Fruit fly (Drosophila melanogaster): ENCODE results near the gene Trpgamma.

Gene Trpgamma

DNA sequence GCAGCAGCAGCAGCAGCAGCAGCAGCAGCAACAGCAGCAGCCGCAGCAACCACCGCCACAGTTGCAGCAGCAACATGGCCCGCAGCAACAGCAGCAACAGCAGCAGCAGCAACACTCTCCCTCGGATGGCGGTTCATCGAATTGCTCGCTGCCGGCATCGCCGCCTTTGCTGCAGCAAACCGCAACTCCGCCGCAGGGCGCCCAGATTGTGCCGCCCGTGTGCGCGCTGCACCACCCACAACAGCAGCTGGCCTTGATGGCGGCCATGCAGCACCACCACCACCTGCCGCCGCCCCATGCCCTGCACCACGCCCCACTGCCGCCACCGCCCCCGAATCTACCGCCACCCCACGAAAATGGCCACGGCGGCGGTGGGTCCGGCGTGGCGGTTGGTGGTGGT is 54.3 kb downstream of the Trpgamma start:
- TF ChIP-seq svp (GFP tag): no peak
- TF ChIP-seq Smox (GFP tag; optimal IDR thresholded peaks at IDR 0.05): no peak
- TF ChIP-seq CG11902 (GFP tag; optimal IDR thresholded peaks at IDR 0.05): no peak
- no peak for TF ChIP-seq CG11294 (GFP tag; IDR thresholded peaks at IDR 0.05)
- no peak for TF ChIP-seq achi (GFP tag; optimal IDR thresholded peaks at IDR 0.05)
- no peak for TF ChIP-seq CG34406 (GFP tag; optimal IDR thresholded peaks at IDR 0.05)
- TF ChIP-seq Eip93F (GFP tag; optimal IDR thresholded peaks at IDR 0.05): no peak
- no peak for TF ChIP-seq Sox15 (GFP tag; optimal IDR thresholded peaks at IDR 0.05)
- no peak for TF ChIP-seq dsx (GFP tag; optimal IDR thresholded peaks at IDR 0.05; ENCODE audit: poor library complexity, severe bottlenecking)

DNA sequence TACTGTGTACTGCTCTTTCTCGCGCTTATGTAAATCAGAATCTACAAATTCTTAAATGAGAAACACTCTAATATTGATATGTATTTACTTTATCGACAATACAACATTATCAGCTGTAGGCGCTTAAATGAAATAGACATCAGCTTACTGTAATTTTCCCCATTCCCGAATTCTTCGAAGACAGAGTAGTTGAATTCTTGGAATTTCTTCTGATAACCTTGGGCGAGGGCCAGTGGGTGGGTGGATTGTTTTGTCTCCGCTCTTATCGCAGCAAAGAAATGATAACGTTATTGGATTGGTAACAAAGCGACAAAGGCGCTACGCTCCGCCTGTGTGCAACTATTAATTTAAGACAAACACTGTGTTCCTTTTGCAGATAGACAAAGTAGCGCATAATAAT is 55.0 kb downstream of the Trpgamma start:
- TF ChIP-seq Gug (GFP tag; IDR thresholded peaks at IDR 0.05) (no peak), Lpt (GFP tag; optimal IDR thresholded peaks at IDR 0.05) (no peak), fd85E (GFP tag; optimal IDR thresholded peaks at IDR 0.05) (no peak), CG8319 (GFP tag; optimal IDR thresholded peaks at IDR 0.05) (no peak), OdsH (GFP tag; optimal IDR thresholded peaks at IDR 0.05) (no peak), Eip93F (GFP tag; optimal IDR thresholded peaks at IDR 0.05) (no peak), eg (GFP tag; IDR thresholded peaks at IDR 0.05) (no peak), Ets21C (GFP tag; optimal IDR thresholded peaks at IDR 0.05) (no peak), svp (GFP tag) (no peak), cyc (GFP tag; optimal IDR thresholded peaks at IDR 0.05) (no peak), CG7368 (GFP tag; optimal IDR thresholded peaks at IDR 0.05) (no peak), CG34406 (GFP tag; optimal IDR thresholded peaks at IDR 0.05) (no peak), pdm3 (GFP tag; optimal IDR thresholded peaks at IDR 0.05) (no peak), Sox14 (GFP tag; optimal IDR thresholded peaks at IDR 0.05) (no peak), Eip78C (GFP tag) (no peak), CG11294 (GFP tag; IDR thresholded peaks at IDR 0.05) (no peak), CG8119 (GFP tag; IDR thresholded peaks at IDR 0.05) (no peak), topi (GFP tag; optimal IDR thresholded peaks at IDR 0.05) (no peak), fkh (GFP tag; optimal IDR thresholded peaks at IDR 0.05) (no peak)

DNA sequence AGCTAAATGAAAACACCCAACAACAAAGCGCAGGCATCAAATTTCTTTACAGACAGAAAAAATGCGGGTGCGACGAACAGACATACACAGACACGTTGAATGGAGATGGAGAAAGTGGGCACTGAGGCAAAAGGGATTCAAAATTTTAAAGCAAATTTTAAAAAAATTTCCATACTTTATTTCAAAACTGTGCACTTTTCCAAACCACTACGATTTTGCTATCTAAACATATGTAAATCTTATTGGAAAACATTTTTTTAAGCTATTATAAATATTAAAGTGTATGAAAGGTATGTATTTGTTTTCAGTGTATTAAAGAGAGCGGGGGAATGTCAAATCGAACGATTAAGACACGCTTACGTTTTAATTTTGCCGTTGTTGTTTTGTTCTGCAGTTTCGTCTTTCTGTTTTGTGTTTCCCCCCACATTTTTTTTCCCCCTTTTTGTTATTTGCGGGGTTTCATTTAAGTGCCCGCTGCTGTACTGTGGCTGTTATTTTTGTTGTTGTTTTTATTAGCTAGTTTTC is 56.1 kb downstream of the Trpgamma start:
- TF ChIP-seq CG11902 (GFP tag; optimal IDR thresholded peaks at IDR 0.05): peak; percentile 86
- TF ChIP-seq fd85E (GFP tag; optimal IDR thresholded peaks at IDR 0.05): peak; percentile 35
- TF ChIP-seq Eip75B (GFP tag; optimal IDR thresholded peaks at IDR 0.05): peak; percentile 72
- TF ChIP-seq CG31627 (GFP tag; optimal IDR thresholded peaks at IDR 0.05): peak; percentile 75
- TF ChIP-seq Sox102F (GFP tag; optimal IDR thresholded peaks at IDR 0.05): peak; percentile 79
- peak; percentile 65 for TF ChIP-seq Gug (GFP tag; IDR thresholded peaks at IDR 0.05)
- peak; percentile 63 for TF ChIP-seq fd59A (GFP tag; optimal IDR thresholded peaks at IDR 0.05)
- no peak for TF ChIP-seq Eip93F (GFP tag; optimal IDR thresholded peaks at IDR 0.05)
- peak; percentile 88 for TF ChIP-seq CG34406 (GFP tag; optimal IDR thresholded peaks at IDR 0.05)
- TF ChIP-seq Smox (GFP tag; optimal IDR thresholded peaks at IDR 0.05): peak; percentile 91
- peak; percentile 40 to 69 for TF ChIP-seq ss (GFP tag; optimal IDR thresholded peaks at IDR 0.05)
- TF ChIP-seq CG6163 (GFP tag; IDR thresholded peaks at IDR 0.05): peak; percentile 77; the same call in 2 of the 3 replicates
- TF ChIP-seq lz (GFP tag; optimal IDR thresholded peaks at IDR 0.05): peak; percentile 89
- TF ChIP-seq CG11762 (GFP tag; optimal IDR thresholded peaks at IDR 0.05; ENCODE audit: insufficient read depth): peak; percentile 82
- TF ChIP-seq CG6276 (GFP tag; optimal IDR thresholded peaks at IDR 0.05): peak; percentile 61
- TF ChIP-seq Sox15 (GFP tag; optimal IDR thresholded peaks at IDR 0.05): peak; percentile 78
- TF ChIP-seq pdm3 (GFP tag; optimal IDR thresholded peaks at IDR 0.05): peak; percentile 60
- TF ChIP-seq CG32006 (GFP tag; optimal IDR thresholded peaks at IDR 0.05): peak; percentile 66
- TF ChIP-seq acj6 (GFP tag; optimal IDR thresholded peaks at IDR 0.05): peak; percentile 74
- peak; percentile 78 for TF ChIP-seq CG10669 (GFP tag; optimal IDR thresholded peaks at IDR 0.05)
- peak; percentile 87 for TF ChIP-seq Met (GFP tag; optimal IDR thresholded peaks at IDR 0.05)
- TF ChIP-seq CG6792 (GFP tag; optimal IDR thresholded peaks at IDR 0.05): peak; percentile 76
- TF ChIP-seq eg (GFP tag; IDR thresholded peaks at IDR 0.05): peak; percentile 64; the same call in 2 of the 3 replicates
- TF ChIP-seq CG8119 (GFP tag; IDR thresholded peaks at IDR 0.05): peak; percentile 73
- TF ChIP-seq Hr38 (GFP tag; optimal IDR thresholded peaks at IDR 0.05): no peak
- peak; percentile 40; the same call in 1 of the 2 replicates for TF ChIP-seq CG11294 (GFP tag; IDR thresholded peaks at IDR 0.05)
- TF ChIP-seq CG10631 (GFP tag; optimal IDR thresholded peaks at IDR 0.05): peak; percentile 77
- TF ChIP-seq dsx (GFP tag; optimal IDR thresholded peaks at IDR 0.05; ENCODE audit: poor library complexity, severe bottlenecking): peak; percentile 67
- TF ChIP-seq CG16779 (tag; optimal IDR thresholded peaks at IDR 0.05): peak; percentile 1
- peak; percentile 71 for TF ChIP-seq CG8319 (GFP tag; optimal IDR thresholded peaks at IDR 0.05)
- TF ChIP-seq achi (GFP tag; optimal IDR thresholded peaks at IDR 0.05): peak; percentile 77
- peak; percentile 88 for TF ChIP-seq CG3919 (GFP tag; optimal IDR thresholded peaks at IDR 0.05)
- TF ChIP-seq svp (GFP tag): peak; percentile 98
- TF ChIP-seq CG1621 (tag; optimal IDR thresholded peaks at IDR 0.05): peak; percentile 34
- no peak for TF ChIP-seq Lpt (GFP tag; optimal IDR thresholded peaks at IDR 0.05)
- TF ChIP-seq net (GFP tag; optimal IDR thresholded peaks at IDR 0.05): peak; percentile 85
- TF ChIP-seq cyc (GFP tag; optimal IDR thresholded peaks at IDR 0.05): peak; percentile 95
- TF ChIP-seq Ets21C (GFP tag; optimal IDR thresholded peaks at IDR 0.05): peak; percentile 74
- TF ChIP-seq CG6808 (GFP tag; optimal IDR thresholded peaks at IDR 0.05): peak; percentile 67

Data from whole organism, prepupa.